Worm (Caenorhabditis elegans) whole organism, L3 larva: Measurements from ENCODE around the gene H06H21.37.

Source experiments
- aly-2 ChIP-seq: fragments of 150-350 bp; optimal IDR thresholded peaks from 2 replicates; lab custom pipeline; 2014; ENCODE audit warnings: missing biosample characterization, missing genetic modification characterization
- ama-1 ChIP-seq: fragments of 150-350 bp; optimal IDR thresholded peaks from 2 replicates; lab custom pipeline; 2018
- ceh-9 ChIP-seq: sonication (generic microtip); optimal IDR thresholded peaks from 2 replicates; lab custom pipeline; 2018; ENCODE audit warnings: missing biosample characterization, missing genetic modification characterization
- daf-12 ChIP-seq: fragments of 150-350 bp; optimal IDR thresholded peaks from 2 replicates; lab custom pipeline; 2014; ENCODE audit warnings: missing biosample characterization, missing genetic modification reagents, missing genetic modification characterization
- fkh-10 ChIP-seq: sonication (generic microtip); optimal IDR thresholded peaks from 2 replicates; lab custom pipeline; 2017; ENCODE audit warnings: missing biosample characterization, missing genetic modification reagents, missing genetic modification characterization
- fos-1 ChIP-seq: fragments of 150-350 bp; optimal IDR thresholded peaks from 2 replicates; lab custom pipeline; 2014; ENCODE audit warnings: missing biosample characterization, missing genetic modification characterization
- hmg-11 ChIP-seq: sonication (generic microtip); optimal IDR thresholded peaks from 2 replicates; lab custom pipeline; 2016; ENCODE audit warnings: missing genetic modification characterization, missing compliant biosample characterization
- lin-15B ChIP-seq: fragments of 150-350 bp; optimal IDR thresholded peaks from 2 replicates; lab custom pipeline; 2014; ENCODE audit warnings: missing biosample characterization, missing genetic modification characterization
- nfya-1 ChIP-seq: sonication (generic microtip); optimal IDR thresholded peaks from 2 replicates; lab custom pipeline; 2017; ENCODE audit warnings: missing genetic modification characterization, mild to moderate bottlenecking, missing compliant biosample characterization, antibody characterized with exemption, moderate library complexity; ENCODE audit not compliant: insufficient read depth
- nhr-237 ChIP-seq: fragments of 150-350 bp; optimal IDR thresholded peaks from 2 replicates; lab custom pipeline; 2014; ENCODE audit warnings: missing biosample characterization, missing genetic modification characterization
- skn-1 ChIP-seq: fragments of 150-350 bp; optimal IDR thresholded peaks from 2 replicates; lab custom pipeline; 2014; ENCODE audit warnings: missing biosample characterization, missing genetic modification characterization
- zag-1 ChIP-seq: fragments of 150-350 bp; optimal IDR thresholded peaks from 2 replicates; lab custom pipeline; 2014; ENCODE audit warnings: missing biosample characterization, missing genetic modification characterization
- ztf-11 ChIP-seq: fragments of 150-350 bp; optimal IDR thresholded peaks from 2 replicates; lab custom pipeline; 2014; ENCODE audit warnings: missing biosample characterization, missing genetic modification characterization

ce11 chrIV:4809397-4809796 lies 377 bp downstream of the H06H21.37 start, which contains the start of gene ubxn-6:
- TF ChIP-seq fkh-10 (GFP tag; lab: Kevin White, UChicago): no peak
- no peak for TF ChIP-seq zag-1 (tag; lab: Kevin White, UChicago)
- no peak for TF ChIP-seq aly-2 (tag; lab: Kevin White, UChicago)
- TF ChIP-seq fos-1: no peak
- TF ChIP-seq nfya-1: no peak
- no peak for TF ChIP-seq ceh-9 (tag; lab: Kevin White, UChicago)
- no peak for TF ChIP-seq hmg-11
- TF ChIP-seq ama-1: no peak
- no peak for TF ChIP-seq lin-15B (tag; lab: Kevin White, UChicago)
- TF ChIP-seq daf-12: no peak
- no peak for TF ChIP-seq nhr-237 (tag; lab: Kevin White, UChicago)
- TF ChIP-seq ztf-11 (tag; lab: Kevin White, UChicago): no peak
- no peak for TF ChIP-seq skn-1 (tag; lab: Kevin White, UChicago)
